Worm (Caenorhabditis elegans): ENCODE data around the gene clc-27.

clc-27 gene

DNA sequence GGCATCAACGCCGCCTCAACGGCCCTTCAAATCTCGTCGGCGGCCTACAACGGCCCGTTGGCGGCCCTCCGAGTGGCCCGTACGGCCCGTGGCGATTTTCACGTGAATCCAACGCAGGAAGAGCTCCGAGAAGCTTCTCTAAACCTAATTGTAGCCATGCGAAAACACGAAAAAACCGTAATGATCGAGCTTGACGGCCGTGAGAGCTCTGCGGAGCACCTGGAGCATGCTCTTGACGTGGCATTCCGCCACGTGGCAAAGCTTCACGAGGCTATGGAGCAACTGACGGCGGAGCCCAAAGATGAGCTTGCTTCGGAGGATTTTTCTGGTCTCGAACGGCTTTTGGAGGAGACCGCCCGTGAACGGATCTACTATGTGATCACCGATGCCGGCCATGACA is 31.9 kb downstream of the clc-27 start:
- TF ChIP-seq nhr-21 (tag; optimal IDR thresholded peaks at IDR 0.05) (no peak), nhr-23 (tag; optimal IDR thresholded peaks at IDR 0.05) (no peak), alr-1 (tag; optimal IDR thresholded peaks at IDR 0.05) (no peak), gmeb-1 (tag; optimal IDR thresholded peaks at IDR 0.05) (no peak), ZK546.5 (tag; optimal IDR thresholded peaks at IDR 0.05) (no peak), ztf-4 (tag; optimal IDR thresholded peaks at IDR 0.05) (no peak), R02D3.7 (tag; optimal IDR thresholded peaks at IDR 0.05) (no peak)

DNA sequence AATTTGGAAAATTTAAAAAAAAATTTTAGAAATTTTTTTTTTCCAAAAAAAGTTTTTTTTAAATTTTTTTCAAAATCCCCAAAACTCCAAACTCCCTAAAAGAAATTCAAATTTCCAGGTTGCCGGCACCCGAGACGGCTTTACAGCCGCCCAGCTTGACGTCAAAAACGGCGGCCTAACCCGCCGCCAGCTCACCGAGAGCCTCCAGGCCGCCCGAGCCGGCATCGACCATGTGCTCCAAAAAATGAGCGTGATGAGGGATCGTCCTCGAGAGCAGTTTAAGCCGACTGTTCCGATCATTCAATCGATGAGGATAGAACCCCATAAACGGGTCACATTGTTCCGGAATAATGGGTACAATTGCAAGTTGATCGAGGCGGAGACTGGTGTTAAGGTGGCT is 35.6 kb downstream of the clc-27 start:
- TF ChIP-seq sem-4 (tag; optimal IDR thresholded peaks at IDR 0.05): no peak
- TF ChIP-seq fos-1 (tag; optimal IDR thresholded peaks at IDR 0.05): no peak
- TF ChIP-seq zag-1 (tag; optimal IDR thresholded peaks at IDR 0.05): no peak
- TF ChIP-seq R02D3.7 (tag; optimal IDR thresholded peaks at IDR 0.05): no peak
- no peak for TF ChIP-seq ztf-4 (tag; optimal IDR thresholded peaks at IDR 0.05)
- TF ChIP-seq mbf-1 (tag; optimal IDR thresholded peaks at IDR 0.05): no peak
- TF ChIP-seq skn-1 (tag; optimal IDR thresholded peaks at IDR 0.05): no peak
- TF ChIP-seq sma-9 (GFP tag; optimal IDR thresholded peaks at IDR 0.05): no peak
- no peak for TF ChIP-seq sma-9 (tag; optimal IDR thresholded peaks at IDR 0.05)
- no peak for TF ChIP-seq blmp-1 (tag; optimal IDR thresholded peaks at IDR 0.05; ENCODE audit: insufficient read depth)
- no peak for TF ChIP-seq lin-11 (tag; optimal IDR thresholded peaks at IDR 0.05)
- TF ChIP-seq ZK546.5 (tag; optimal IDR thresholded peaks at IDR 0.05): no peak
- no peak for TF ChIP-seq nhr-6 (tag; optimal IDR thresholded peaks at IDR 0.05)
- TF ChIP-seq lin-13 (GFP tag; optimal IDR thresholded peaks at IDR 0.05): no peak
- TF ChIP-seq egl-27 (tag; optimal IDR thresholded peaks at IDR 0.05): no peak
- TF ChIP-seq ztf-11 (tag; optimal IDR thresholded peaks at IDR 0.05): no peak

DNA sequence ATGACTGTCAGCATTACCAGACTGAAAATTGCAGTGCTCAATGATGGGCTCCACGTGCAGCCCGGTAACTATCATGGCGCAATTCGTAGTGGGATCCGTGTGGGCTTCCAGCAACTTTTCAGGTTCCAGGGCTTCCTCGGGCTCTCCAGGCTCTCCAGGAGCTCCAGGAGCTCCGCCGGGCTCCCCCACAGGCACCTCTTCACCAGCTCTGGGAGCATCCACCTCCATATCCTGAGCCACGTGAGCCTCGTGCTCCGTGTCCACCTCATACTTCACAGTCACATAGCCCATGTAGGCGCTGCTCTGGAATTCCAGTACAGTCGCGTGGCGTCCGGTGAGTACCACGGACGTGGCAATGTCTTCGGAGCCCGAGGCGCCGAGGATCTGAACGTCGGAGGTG is 43.7 kb downstream of the clc-27 start:
- TF ChIP-seq sem-4 (tag; optimal IDR thresholded peaks at IDR 0.05) (no peak), aly-2 (tag; optimal IDR thresholded peaks at IDR 0.05) (no peak), ztf-11 (tag; optimal IDR thresholded peaks at IDR 0.05) (no peak), nhr-12 (tag; optimal IDR thresholded peaks at IDR 0.05) (no peak), nhr-25 (tag; optimal IDR thresholded peaks at IDR 0.05) (no peak), elt-1 (tag; optimal IDR thresholded peaks at IDR 0.05) (no peak), mdl-1 (tag; optimal IDR thresholded peaks at IDR 0.05) (no peak), unc-39 (tag; optimal IDR thresholded peaks at IDR 0.05) (no peak), zag-1 (tag; optimal IDR thresholded peaks at IDR 0.05) (no peak), nhr-237 (tag; optimal IDR thresholded peaks at IDR 0.05) (no peak)

DNA sequence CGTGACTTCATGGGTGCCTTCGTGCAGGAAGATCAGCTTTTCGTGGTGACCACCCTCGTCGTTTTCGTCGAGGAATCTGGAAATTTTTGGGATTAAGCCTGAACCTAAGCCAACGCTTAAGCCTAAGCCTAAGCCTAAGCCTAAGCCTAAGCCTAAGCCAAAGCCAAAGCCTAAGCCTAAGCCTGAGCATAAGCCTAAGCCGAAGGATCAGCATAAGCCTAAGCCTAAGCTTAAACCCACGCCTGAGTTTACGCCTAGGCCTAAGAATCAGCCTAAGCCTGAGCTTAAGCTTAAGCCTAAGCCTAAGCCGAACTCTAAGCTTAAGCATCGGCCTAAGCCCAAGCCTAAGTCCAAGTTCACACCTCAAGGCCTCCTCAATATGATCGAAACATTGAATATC is 44.1 kb downstream of the clc-27 start:
- TF ChIP-seq gmeb-1 (tag; optimal IDR thresholded peaks at IDR 0.05) (no peak), R02D3.7 (tag; optimal IDR thresholded peaks at IDR 0.05) (no peak), ztf-4 (tag; optimal IDR thresholded peaks at IDR 0.05) (no peak), unc-62 (GFP tag; optimal IDR thresholded peaks at IDR 0.05) (no peak), mbf-1 (tag; optimal IDR thresholded peaks at IDR 0.05) (no peak), F13H6.1 (tag; optimal IDR thresholded peaks at IDR 0.05) (no peak), nhr-6 (tag; optimal IDR thresholded peaks at IDR 0.05) (no peak), ceh-82 (tag; optimal IDR thresholded peaks at IDR 0.05) (no peak), lin-11 (tag; optimal IDR thresholded peaks at IDR 0.05) (no peak), nhr-77 (tag; optimal IDR thresholded peaks at IDR 0.05) (no peak), unc-55 (GFP tag; optimal IDR thresholded peaks at IDR 0.05) (no peak), C34F6.9 (tag; optimal IDR thresholded peaks at IDR 0.05) (no peak), nhr-129 (tag; optimal IDR thresholded peaks at IDR 0.05) (no peak), snpc-4 (tag; optimal IDR thresholded peaks at IDR 0.05) (no peak)

DNA sequence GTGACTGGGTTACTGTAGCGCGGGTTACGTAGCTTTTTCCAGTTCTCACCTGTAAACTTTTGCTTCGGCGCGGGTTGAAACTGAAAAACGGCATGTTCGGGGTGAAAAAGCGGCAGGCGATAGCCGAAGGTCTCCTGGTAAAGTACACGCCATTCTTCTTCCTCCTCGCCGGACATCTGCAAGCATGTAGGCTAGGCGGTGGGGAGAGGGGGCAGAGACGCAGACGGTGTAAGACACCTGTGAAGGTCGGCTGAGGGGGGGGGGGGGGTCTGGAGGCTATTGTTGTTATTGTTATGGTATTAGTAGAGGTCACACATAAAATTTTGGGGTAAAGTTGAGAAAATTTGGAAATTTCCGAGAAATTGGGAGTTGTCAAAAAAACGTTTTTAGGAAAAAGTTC is 44.9 kb downstream of the clc-27 start, which contains the start of gene fbxo-11.2:
fbxo-11.2 (minus strand) TSS at position 176 of the 400 bp plus-strand sequence.
- TF ChIP-seq ama-1 (optimal IDR thresholded peaks at IDR 0.05) (no peak), nhr-25 (tag; optimal IDR thresholded peaks at IDR 0.05) (peak; percentile 3)

DNA sequence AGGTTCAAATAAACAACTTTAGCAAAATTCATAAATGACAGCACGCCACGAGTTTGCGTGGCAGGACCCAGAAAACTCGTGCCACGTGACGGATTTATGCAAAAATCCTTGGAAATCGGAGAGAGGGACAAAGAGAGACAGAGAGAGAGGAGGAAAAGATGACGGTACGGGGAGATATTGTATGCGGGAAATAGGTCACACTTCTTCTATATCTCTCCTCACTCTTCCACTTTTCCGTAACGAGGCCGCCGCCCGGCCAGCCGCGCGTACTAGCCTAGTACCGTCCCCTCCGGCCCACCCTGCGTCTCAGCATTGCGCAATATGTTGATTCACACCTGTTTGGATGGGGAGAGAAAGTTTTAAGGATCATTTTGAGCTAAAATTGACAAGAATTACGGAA is 45.9 kb downstream of the clc-27 start:
- TF ChIP-seq nhr-237 (tag; optimal IDR thresholded peaks at IDR 0.05): no peak
- no peak for TF ChIP-seq alr-1 (tag; optimal IDR thresholded peaks at IDR 0.05)
- no peak for TF ChIP-seq dmd-4 (tag; optimal IDR thresholded peaks at IDR 0.05)
- no peak for TF ChIP-seq skn-1 (tag; optimal IDR thresholded peaks at IDR 0.05)
- TF ChIP-seq nhr-25 (tag; optimal IDR thresholded peaks at IDR 0.05): no peak
- TF ChIP-seq sem-4 (tag; optimal IDR thresholded peaks at IDR 0.05): no peak
- no peak for TF ChIP-seq nhr-129 (tag; optimal IDR thresholded peaks at IDR 0.05)
- no peak for TF ChIP-seq unc-55 (GFP tag; optimal IDR thresholded peaks at IDR 0.05)
- no peak for TF ChIP-seq Y55F3AM.14 (GFP tag; optimal IDR thresholded peaks at IDR 0.05)
- TF ChIP-seq egl-27 (tag; optimal IDR thresholded peaks at IDR 0.05): no peak
- no peak for TF ChIP-seq ztf-4 (tag; optimal IDR thresholded peaks at IDR 0.05)
- no peak for TF ChIP-seq nhr-12 (tag; optimal IDR thresholded peaks at IDR 0.05)
- no peak for TF ChIP-seq mdl-1 (tag; optimal IDR thresholded peaks at IDR 0.05)
- TF ChIP-seq lin-11 (tag; optimal IDR thresholded peaks at IDR 0.05): no peak
- TF ChIP-seq blmp-1 (tag; optimal IDR thresholded peaks at IDR 0.05; ENCODE audit: insufficient read depth): no peak
- no peak for TF ChIP-seq nhr-11 (tag; optimal IDR thresholded peaks at IDR 0.05)
